Fruit fly (Drosophila melanogaster) Kc167 (cell line): Measurements from ENCODE around the gene CG15356.

Source experiments
- h ChIP-seq: fragments of >200 bp; optimal IDR thresholded peaks from 3 replicates; lab custom pipeline; 2018; ENCODE audit warnings: missing external identifiers
- insv ChIP-seq: fragments of >200 bp; optimal IDR thresholded peaks from 3 replicates; lab custom pipeline; 2018; ENCODE audit warnings: missing external identifiers
- psq ChIP-seq: fragments of >200 bp; optimal IDR thresholded peaks from 2 replicates; lab custom pipeline; 2017; ENCODE audit warnings: missing external identifiers
- ttk ChIP-seq: sonication (Bioruptor generic); optimal IDR thresholded peaks from 2 replicates; lab custom pipeline; 2017; ENCODE audit warnings: missing external identifiers

dm6 chr2L:1946628-1947027 is 33.9 kb downstream of the CG15356 start, which contains the start of gene CG33673:
- TF ChIP-seq psq (no peak), insv (lab: Kevin White, UChicago) (no peak), h (lab: Kevin White, UChicago) (no peak), ttk (lab: Kevin White, UChicago) (no peak)
